Worm (Caenorhabditis elegans) whole organism, mixed stage, embryonic: Measurements from ENCODE around the gene rbg-1.

Experiments used
- M03D4.4 ChIP-seq: sonication (generic microtip); optimal IDR thresholded peaks from 2 replicates; lab custom pipeline; 2017; ENCODE audit warnings: mild to moderate bottlenecking, missing genetic modification characterization, missing compliant biosample characterization
- bed-3 ChIP-seq: fragments of 200-800 bp; sonication (Bioruptor generic); optimal IDR thresholded peaks from 3 replicates; lab custom pipeline; 2018; ENCODE audit warnings: mild to moderate bottlenecking, missing genetic modification characterization, moderate library complexity, missing compliant biosample characterization
- blmp-1 ChIP-seq: fragments of 150-350 bp; optimal IDR thresholded peaks from 2 replicates; lab custom pipeline; 2014; ENCODE audit warnings: missing biosample characterization, missing genetic modification characterization
- ceh-39 ChIP-seq: fragments of 150-350 bp; optimal IDR thresholded peaks from 2 replicates; lab custom pipeline; 2014; ENCODE audit warnings: missing biosample characterization, missing genetic modification characterization
- ceh-43 ChIP-seq: fragments of 200-800 bp; sonication (Bioruptor generic); optimal IDR thresholded peaks from 2 replicates; lab custom pipeline; 2018; ENCODE audit warnings: mild to moderate bottlenecking, missing genetic modification characterization, moderate library complexity, missing compliant biosample characterization
- ces-1 ChIP-seq: fragments of 150-350 bp; optimal IDR thresholded peaks from 2 replicates; lab custom pipeline; 2014; ENCODE audit warnings: missing biosample characterization, missing genetic modification reagents, missing genetic modification characterization
- flh-1 ChIP-seq: fragments of 200-800 bp; sonication (Bioruptor generic); optimal IDR thresholded peaks from 2 replicates; lab custom pipeline; 2018; ENCODE audit warnings: mild to moderate bottlenecking, missing genetic modification characterization, moderate library complexity, missing compliant biosample characterization
- ham-2 ChIP-seq: fragments of 200-800 bp; sonication (Bioruptor generic); optimal IDR thresholded peaks from 2 replicates; lab custom pipeline; 2018; ENCODE audit warnings: mild to moderate bottlenecking, missing genetic modification characterization, missing compliant biosample characterization
- hlh-1 ChIP-seq: fragments of 150-350 bp; optimal IDR thresholded peaks from 2 replicates; lab custom pipeline; 2014; ENCODE audit warnings: missing biosample characterization, missing genetic modification reagents, missing genetic modification characterization
- lin-32 ChIP-seq: fragments of 200-800 bp; sonication (Bioruptor generic); optimal IDR thresholded peaks from 2 replicates; lab custom pipeline; 2018; ENCODE audit warnings: mild to moderate bottlenecking, missing genetic modification characterization, missing compliant biosample characterization
- mab-5 ChIP-seq: fragments of 150-350 bp; optimal IDR thresholded peaks from 2 replicates; lab custom pipeline; 2014; ENCODE audit warnings: missing biosample characterization, missing genetic modification characterization
- mep-1 ChIP-seq: fragments of 150-350 bp; optimal IDR thresholded peaks from 2 replicates; lab custom pipeline; 2017; ENCODE audit warnings: missing biosample characterization, missing genetic modification reagents, missing genetic modification characterization, inconsistent platforms
- mls-2 ChIP-seq: sonication (generic microtip); optimal IDR thresholded peaks from 2 replicates; lab custom pipeline; 2016; ENCODE audit warnings: mild to moderate bottlenecking, missing genetic modification characterization, moderate library complexity, missing compliant biosample characterization
- nhr-12 ChIP-seq: fragments of 150-350 bp; optimal IDR thresholded peaks from 2 replicates; lab custom pipeline; 2014; ENCODE audit warnings: missing biosample characterization, missing genetic modification characterization
- nhr-2 ChIP-seq: fragments of 150-350 bp; optimal IDR thresholded peaks from 2 replicates; lab custom pipeline; 2014; ENCODE audit warnings: missing biosample characterization, missing genetic modification characterization
- nhr-237 ChIP-seq: fragments of 150-350 bp; optimal IDR thresholded peaks from 2 replicates; lab custom pipeline; 2014; ENCODE audit warnings: missing biosample characterization, missing genetic modification characterization
- pha-4 ChIP-seq: fragments of 150-350 bp; optimal IDR thresholded peaks from 2 replicates; lab custom pipeline; 2018; ENCODE audit warnings: missing biosample characterization, missing genetic modification reagents, missing genetic modification characterization
- sem-2 ChIP-seq: fragments of 200-800 bp; sonication (Bioruptor generic); optimal IDR thresholded peaks from 2 replicates; lab custom pipeline; 2018; ENCODE audit warnings: mild to moderate bottlenecking, missing genetic modification characterization, missing compliant biosample characterization
- snpc-4 ChIP-seq: fragments of 150-350 bp; optimal IDR thresholded peaks from 2 replicates; lab custom pipeline; 2014; ENCODE audit warnings: missing biosample characterization, missing genetic modification characterization
- sptf-1 ChIP-seq: sonication (generic microtip); optimal IDR thresholded peaks from 2 replicates; lab custom pipeline; 2017; ENCODE audit warnings: mild to moderate bottlenecking, missing genetic modification characterization, moderate library complexity, missing compliant biosample characterization
- tbx-8 ChIP-seq: fragments of 200-800 bp; sonication (Bioruptor generic); optimal IDR thresholded peaks from 2 replicates; lab custom pipeline; 2018; ENCODE audit warnings: mild to moderate bottlenecking, missing genetic modification characterization, moderate library complexity, missing compliant biosample characterization
- unc-120 ChIP-seq: sonication (generic microtip); optimal IDR thresholded peaks from 2 replicates; lab custom pipeline; 2017; ENCODE audit warnings: missing genetic modification characterization, missing compliant biosample characterization; ENCODE audit not compliant: poor library complexity, severe bottlenecking
- unc-62 ChIP-seq: fragments of 150-350 bp; optimal IDR thresholded peaks from 2 replicates; lab custom pipeline; 2014; ENCODE audit warnings: missing biosample characterization, missing genetic modification reagents, missing genetic modification characterization
- zip-8 ChIP-seq: fragments of 150-350 bp; optimal IDR thresholded peaks from 2 replicates; lab custom pipeline; 2014; ENCODE audit warnings: missing biosample characterization, missing genetic modification characterization
- ztf-11 ChIP-seq: fragments of 150-350 bp; optimal IDR thresholded peaks from 2 replicates; lab custom pipeline; 2014; ENCODE audit warnings: missing biosample characterization, missing genetic modification characterization

The rbg-1 gene

ce11 chrX:14970221-14970801, 13.0 kb upstream of the rbg-1 start, which contains the start of the genes flwr-1 and tbc-1:
Gene flwr-1 (minus strand): TSS chrX:14970271.
Gene tbc-1 (plus strand): TSS chrX:14970751.
- TF ChIP-seq ces-1: peak; percentile 60
- no peak for TF ChIP-seq nhr-12
- no peak for TF ChIP-seq pha-4
- no peak for TF ChIP-seq flh-1 (GFP tag; lab: Kevin White, UChicago)
- no peak for TF ChIP-seq zip-8
- no peak for TF ChIP-seq ceh-39 (tag; lab: Kevin White, UChicago)
- TF ChIP-seq M03D4.4 (tag; lab: Kevin White, UChicago): no peak
- no peak for TF ChIP-seq snpc-4 (tag; lab: Kevin White, UChicago)
- no peak for TF ChIP-seq sptf-1
- peak; percentile 18 for TF ChIP-seq ceh-43
- TF ChIP-seq tbx-8 (GFP tag; lab: Kevin White, UChicago): no peak
- peak; percentile 35 for TF ChIP-seq unc-120 (tag; lab: Kevin White, UChicago)
- TF ChIP-seq ztf-11 (tag; lab: Kevin White, UChicago): no peak
- no peak for TF ChIP-seq sem-2 (GFP tag; lab: Kevin White, UChicago)
- TF ChIP-seq blmp-1 (tag; lab: Kevin White, UChicago): no peak
- no peak for TF ChIP-seq nhr-237 (tag; lab: Kevin White, UChicago)

ce11 chrX:14973085-14973484, 10.2 kb upstream of the rbg-1 start:
- TF ChIP-seq ham-2 (GFP tag; lab: Kevin White, UChicago): no peak

DNA sequence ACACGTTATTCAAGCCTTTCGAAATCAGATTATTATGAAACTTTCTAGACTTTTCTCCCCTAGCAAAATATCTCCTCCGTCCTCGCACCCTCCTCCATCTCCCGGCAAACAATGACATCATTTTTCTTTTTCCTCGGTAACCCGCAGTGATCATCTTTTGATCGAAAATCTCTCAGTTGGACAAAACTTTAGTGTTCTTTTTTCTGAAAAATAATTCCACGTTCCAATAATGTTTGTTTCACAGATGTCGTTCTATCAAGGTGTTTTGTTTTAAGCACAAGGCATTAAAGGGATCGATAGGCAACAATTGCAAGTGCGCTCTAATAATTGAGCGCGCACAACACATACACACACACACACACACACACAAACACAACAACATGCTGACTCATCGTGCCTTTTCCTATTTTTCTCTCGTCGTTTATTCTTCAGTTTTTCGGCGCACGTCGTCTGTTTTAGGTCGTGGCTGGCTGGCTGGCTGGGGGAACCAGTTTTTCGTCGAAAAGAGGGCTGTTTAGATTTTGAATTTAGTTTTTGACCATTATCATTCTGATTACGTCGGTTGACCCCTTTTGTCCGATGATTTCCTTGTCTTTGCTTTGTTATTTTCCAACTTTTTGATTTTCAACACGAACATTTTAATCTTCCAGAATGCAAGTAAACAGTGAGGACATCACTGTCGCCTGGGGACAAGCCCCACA, 7.7 kb upstream of the rbg-1 start, which contains the start of gene F20D1.3:
Gene F20D1.3, plus strand, starts transcription at position 651 of the 701 bp plus-strand sequence.
- peak; percentile 70 for TF ChIP-seq ces-1
- TF ChIP-seq unc-120 (tag; lab: Kevin White, UChicago): peak; percentile 45
- TF ChIP-seq lin-32: no peak
- TF ChIP-seq mab-5: no peak
- TF ChIP-seq ceh-43: no peak
- peak; percentile 65 for TF ChIP-seq mls-2
- TF ChIP-seq ceh-39 (tag; lab: Kevin White, UChicago): peak; percentile 29
- TF ChIP-seq nhr-237 (tag; lab: Kevin White, UChicago): peak; percentile 68
- peak; percentile 82 for TF ChIP-seq mep-1 (tag; lab: Kevin White, UChicago)

DNA sequence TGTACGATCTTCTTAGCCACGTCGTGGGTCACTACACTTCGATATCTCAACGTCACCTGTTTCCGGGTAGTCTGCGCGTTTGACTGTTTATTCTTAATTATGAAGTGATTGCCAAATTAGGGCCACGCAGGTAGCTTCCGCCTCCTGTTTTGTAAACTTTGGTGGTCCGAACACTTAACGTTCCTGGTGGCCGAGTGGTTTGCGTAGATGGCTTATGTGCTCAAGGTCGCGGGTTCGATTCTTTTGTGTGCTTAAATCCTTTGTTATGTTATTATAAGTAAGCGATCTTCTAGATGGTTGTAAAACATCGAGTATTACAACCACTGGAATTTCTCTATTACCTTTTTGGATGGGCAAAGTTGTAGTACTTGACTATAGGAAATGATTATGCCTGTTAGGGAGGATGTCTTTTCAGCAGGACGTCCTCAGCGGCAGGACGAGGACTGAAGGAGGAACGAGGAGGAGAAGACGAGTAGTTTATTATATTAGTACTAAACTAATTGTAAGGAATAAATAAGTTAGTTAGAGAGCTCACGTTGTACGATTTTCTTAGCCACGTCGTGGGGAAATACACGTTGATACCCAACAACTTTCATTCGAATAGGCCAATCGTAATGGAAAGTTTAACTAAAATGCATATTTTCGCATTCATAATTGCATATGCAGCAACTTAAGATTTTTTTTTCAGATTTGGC, 6.3 kb upstream of the rbg-1 start:
- TF ChIP-seq ceh-43 (no peak), zip-8 (no peak), ces-1 (peak; percentile 87)

ce11 chrX:14978756-14979155, 4.6 kb upstream of the rbg-1 start:
- TF ChIP-seq snpc-4 (tag; lab: Kevin White, UChicago): no peak
- TF ChIP-seq ces-1: peak; percentile 13
- TF ChIP-seq unc-120 (tag; lab: Kevin White, UChicago): peak; percentile 0
- TF ChIP-seq bed-3: no peak
- peak; percentile 53 for TF ChIP-seq hlh-1 (tag; lab: Kevin White, UChicago)

ce11 chrX:14979388-14979787, 3.9 kb upstream of the rbg-1 start, which contains the start of gene emre-1:
Gene emre-1 (plus strand): TSS chrX:14979688.
- TF ChIP-seq ham-2 (GFP tag; lab: Kevin White, UChicago) (no peak), hlh-1 (tag; lab: Kevin White, UChicago) (no peak), ceh-39 (tag; lab: Kevin White, UChicago) (no peak), flh-1 (GFP tag; lab: Kevin White, UChicago) (no peak), unc-62 (GFP tag; lab: Kevin White, UChicago) (no peak), lin-32 (no peak), mep-1 (tag; lab: Kevin White, UChicago) (no peak), nhr-2 (tag; lab: Kevin White, UChicago) (no peak), bed-3 (no peak)
